Fruit fly (Drosophila melanogaster) whole organism, embryonic: ENCODE measurements around the gene Tbcd.

Experiments used
- Atf3 ChIP-seq: fragments of 200-800 bp; sonication (Bioruptor generic); optimal IDR thresholded peaks from 3 replicates; lab custom pipeline; 2016; ENCODE audit warnings: missing biosample characterization, missing genetic modification characterization
- Awh ChIP-seq: fragments of 200-800 bp; sonication (Bioruptor generic); IDR thresholded peaks from 2 replicates; pipeline ENCODE4, ENCODE4 v1.3.6; 2022; ENCODE audit warnings: missing biosample characterization, missing genetic modification characterization
- CG10274 ChIP-seq: fragments of 200-800 bp; sonication (Bioruptor generic); optimal IDR thresholded peaks from 3 replicates; lab custom pipeline; 2017; ENCODE audit warnings: missing biosample characterization, mild to moderate bottlenecking, missing genetic modification characterization
- CG10565 ChIP-seq: fragments of 200-800 bp; sonication (Bioruptor generic); optimal IDR thresholded peaks from 3 replicates; lab custom pipeline; 2016; ENCODE audit warnings: missing biosample characterization, mild to moderate bottlenecking, missing genetic modification characterization
- CG10959 ChIP-seq: fragments of 200-800 bp; sonication (Bioruptor generic); IDR thresholded peaks from 2 replicates; pipeline ENCODE4 v1.3.6; 2022; ENCODE audit warnings: missing biosample characterization, missing genetic modification characterization
- CG11247 ChIP-seq: fragments of 200-800 bp; sonication (Bioruptor generic); IDR thresholded peaks from 2 replicates; pipeline ENCODE4 v1.3.6; 2022; ENCODE audit warnings: missing biosample characterization, missing genetic modification characterization
- CG11696 ChIP-seq: fragments of 200-800 bp; sonication (Bioruptor generic); IDR thresholded peaks from 2 replicates; pipeline ENCODE4 v1.3.6; 2022; ENCODE audit warnings: missing biosample characterization, missing genetic modification characterization
- CG11723 ChIP-seq: fragments of 200-800 bp; sonication (Bioruptor generic); optimal IDR thresholded peaks from 2 replicates; lab custom pipeline; 2017; ENCODE audit warnings: missing biosample characterization, mild to moderate bottlenecking, missing genetic modification characterization
- CG12104 ChIP-seq: fragments of 200-800 bp; sonication (Bioruptor generic); optimal IDR thresholded peaks from 3 replicates; lab custom pipeline; 2016; ENCODE audit warnings: missing biosample characterization, missing genetic modification characterization
- CG1233 ChIP-seq: fragments of 200-800 bp; sonication (Bioruptor generic); optimal IDR thresholded peaks from 4 replicates; lab custom pipeline; 2018; ENCODE audit warnings: missing biosample characterization, mild to moderate bottlenecking, missing genetic modification characterization
- CG12744 ChIP-seq: fragments of 200-800 bp; sonication (Bioruptor generic); optimal IDR thresholded peaks from 2 replicates; lab custom pipeline; 2016; ENCODE audit warnings: missing biosample characterization, missing genetic modification characterization
- CG13287 ChIP-seq: fragments of 200-800 bp; sonication (Bioruptor generic); IDR thresholded peaks from 2 replicates; pipeline ENCODE4 v1.3.6; 2022; ENCODE audit warnings: missing biosample characterization, missing genetic modification characterization; ENCODE audit not compliant: partially characterized antibody
- CG13296 ChIP-seq: fragments of 200-800 bp; sonication (Bioruptor generic); optimal IDR thresholded peaks from 3 replicates; lab custom pipeline; 2018; ENCODE audit warnings: missing biosample characterization, mild to moderate bottlenecking, missing genetic modification characterization
- CG1529 ChIP-seq: fragments of 200-800 bp; sonication (Bioruptor generic); optimal IDR thresholded peaks from 3 replicates; lab custom pipeline; 2018; ENCODE audit warnings: missing biosample characterization, missing genetic modification characterization
- CG16779 ChIP-seq: fragments of 200-800 bp; sonication (Bioruptor generic); IDR thresholded peaks from 2 replicates; pipeline ENCODE4 v1.3.6; 2022; ENCODE audit warnings: missing biosample characterization, missing genetic modification characterization
- CG32772 ChIP-seq: fragments of 200-800 bp; sonication (Bioruptor generic); IDR thresholded peaks from 2 replicates; pipeline ENCODE4 v1.3.6; 2022; ENCODE audit warnings: missing biosample characterization, missing genetic modification characterization
- CG34422 ChIP-seq: fragments of 200-800 bp; sonication (Bioruptor generic); IDR thresholded peaks from 3 replicates; pipeline ENCODE4 v1.3.6; 2022; ENCODE audit warnings: missing biosample characterization, missing genetic modification characterization
- CG3847 ChIP-seq: fragments of 200-800 bp; sonication (Bioruptor generic); IDR thresholded peaks from 2 replicates; pipeline ENCODE4 v1.3.6; 2022; ENCODE audit warnings: missing biosample characterization, missing genetic modification characterization
- CG6791 ChIP-seq: fragments of 200-800 bp; sonication (Bioruptor generic); IDR thresholded peaks from 3 replicates; pipeline ENCODE4 v1.3.6; 2022; ENCODE audit warnings: missing biosample characterization, missing genetic modification characterization; ENCODE audit not compliant: partially characterized antibody
- CG6813 ChIP-seq: fragments of 200-800 bp; sonication (Bioruptor generic); optimal IDR thresholded peaks from 2 replicates; lab custom pipeline; 2017; ENCODE audit warnings: missing biosample characterization, missing genetic modification characterization, mild to moderate bottlenecking, moderate library complexity, missing genetic modification reagents
- CG7987 ChIP-seq: fragments of 200-800 bp; sonication (Bioruptor generic); optimal IDR thresholded peaks from 2 replicates; lab custom pipeline; 2018; ENCODE audit warnings: missing biosample characterization, mild to moderate bottlenecking, missing genetic modification characterization, moderate library complexity
- CG8478 ChIP-seq: fragments of >200 bp; optimal IDR thresholded peaks from 2 replicates; lab custom pipeline; 2018
- CTCF ChIP-seq: fragments of 200-800 bp; sonication (Bioruptor generic); optimal IDR thresholded peaks from 2 replicates; lab custom pipeline; 2017; ENCODE audit warnings: missing biosample characterization, mild to moderate bottlenecking, missing genetic modification characterization, moderate library complexity
- E2f1 ChIP-seq: fragments of 200-800 bp; sonication (Bioruptor generic); IDR thresholded peaks from 2 replicates; pipeline ENCODE4 v1.3.6; 2022; ENCODE audit warnings: missing biosample characterization, missing genetic modification characterization
- ERR ChIP-seq: fragments of 200-800 bp; sonication (Bioruptor generic); optimal IDR thresholded peaks from 2 replicates; lab custom pipeline; 2016; ENCODE audit warnings: missing biosample characterization, missing genetic modification characterization
- Fer1 ChIP-seq: fragments of 200-800 bp; sonication (Bioruptor generic); optimal IDR thresholded peaks from 2 replicates; lab custom pipeline; 2017; ENCODE audit warnings: missing biosample characterization, mild to moderate bottlenecking, missing genetic modification characterization
- HLHmδ ChIP-seq: fragments of 200-800 bp; sonication (Bioruptor generic); optimal IDR thresholded peaks from 2 replicates; lab custom pipeline; 2018; ENCODE audit warnings: missing biosample characterization, mild to moderate bottlenecking, missing genetic modification characterization, moderate library complexity
- MESR4 ChIP-seq: fragments of 200-800 bp; sonication (Bioruptor generic); optimal IDR thresholded peaks from 2 replicates; lab custom pipeline; 2018; ENCODE audit warnings: missing biosample characterization, mild to moderate bottlenecking, missing genetic modification characterization, moderate library complexity
- Pdp1 ChIP-seq, 2 experiments: fragments of 200-800 bp; sonication (Bioruptor generic); optimal IDR thresholded peaks; 3 replicates each; lab custom pipeline; 2016; ENCODE audit warnings: missing biosample characterization in 2 of 2, missing genetic modification characterization in 2 of 2, mild to moderate bottlenecking in 1 of 2, moderate library complexity in 1 of 2
- Ptx1 ChIP-seq: fragments of 200-800 bp; sonication (Bioruptor generic); IDR thresholded peaks from 2 replicates; pipeline ENCODE4 v1.3.6; 2022; ENCODE audit warnings: missing biosample characterization, missing genetic modification characterization
- bsh ChIP-seq, 2 experiments: fragments of 200-800 bp; sonication (Bioruptor generic); optimal IDR thresholded peaks; 2 replicates each; lab custom pipeline; 2017 to 2018; ENCODE audit warnings: mild to moderate bottlenecking in 2 of 2, missing biosample characterization in 2 of 2, missing genetic modification characterization in 2 of 2, moderate library complexity in 1 of 2
- chif ChIP-seq, 2 experiments: fragments of 200-800 bp; sonication (Bioruptor generic); optimal IDR thresholded peaks; 3 replicates each; lab custom pipeline; 2016; ENCODE audit warnings: missing biosample characterization in 2 of 2, missing genetic modification characterization in 2 of 2
- chn ChIP-seq: fragments of 200-800 bp; sonication (Bioruptor generic); optimal IDR thresholded peaks from 2 replicates; lab custom pipeline; 2016; ENCODE audit warnings: missing biosample characterization, missing genetic modification characterization
- crc ChIP-seq: fragments of 200-800 bp; sonication (Bioruptor generic); optimal IDR thresholded peaks from 2 replicates; lab custom pipeline; 2016; ENCODE audit warnings: missing biosample characterization, missing genetic modification characterization
- crp ChIP-seq, 2 experiments: fragments of 200-800 bp; sonication (Bioruptor generic); optimal IDR thresholded peaks; 2 replicates in 1 of 2; 3 replicates in 1 of 2; lab custom pipeline; 2017; ENCODE audit warnings: missing biosample characterization in 2 of 2, missing genetic modification characterization in 2 of 2, mild to moderate bottlenecking in 1 of 2, moderate library complexity in 1 of 2
- dimm ChIP-seq: fragments of 200-800 bp; sonication (Bioruptor generic); IDR thresholded peaks from 2 replicates; pipeline ENCODE4 v1.3.6; 2022; ENCODE audit warnings: missing biosample characterization, missing genetic modification characterization
- fd96Cb ChIP-seq: fragments of 200-800 bp; sonication (Bioruptor generic); optimal IDR thresholded peaks from 2 replicates; lab custom pipeline; 2018; ENCODE audit warnings: missing biosample characterization, mild to moderate bottlenecking, missing genetic modification characterization, moderate library complexity
- gcm ChIP-seq: fragments of 200-800 bp; sonication (Bioruptor generic); optimal IDR thresholded peaks from 2 replicates; lab custom pipeline; 2019; ENCODE audit warnings: missing biosample characterization, mild to moderate bottlenecking, missing genetic modification characterization, moderate library complexity
- inv ChIP-seq: fragments of 200-800 bp; sonication (Bioruptor generic); IDR thresholded peaks from 2 replicates; pipeline ENCODE4 v1.3.6; 2022; ENCODE audit warnings: missing biosample characterization, missing genetic modification characterization; ENCODE audit not compliant: partially characterized antibody
- lbe ChIP-seq: fragments of 200-800 bp; sonication (Bioruptor generic); optimal IDR thresholded peaks from 2 replicates; lab custom pipeline; 2016; ENCODE audit warnings: missing biosample characterization, mild to moderate bottlenecking, missing genetic modification characterization
- lilli ChIP-seq: fragments of 200-800 bp; sonication (Bioruptor generic); optimal IDR thresholded peaks from 3 replicates; lab custom pipeline; 2016; ENCODE audit warnings: missing biosample characterization, missing genetic modification characterization
- luna ChIP-seq: fragments of 200-800 bp; sonication (Bioruptor generic); optimal IDR thresholded peaks from 2 replicates; lab custom pipeline; 2016; ENCODE audit warnings: missing biosample characterization, missing genetic modification characterization
- nom ChIP-seq: fragments of 200-800 bp; sonication (Bioruptor generic); optimal IDR thresholded peaks from 2 replicates; lab custom pipeline; 2017; ENCODE audit warnings: missing biosample characterization, missing genetic modification characterization, mild to moderate bottlenecking, moderate library complexity, missing genetic modification reagents
- pho ChIP-seq: fragments of 200-800 bp; sonication (Bioruptor generic); optimal IDR thresholded peaks from 2 replicates; lab custom pipeline; 2016; ENCODE audit warnings: missing biosample characterization, missing genetic modification characterization
- prd ChIP-seq, 3 experiments: fragments of >200 bp in 2 of 3; fragments of 200-800 bp in 1 of 3; sonication (Bioruptor generic) in 1 of 3; optimal IDR thresholded peaks in 2 of 3; IDR thresholded peaks in 1 of 3; 2 replicates in 2 of 3; 3 replicates in 1 of 3; pipeline versions ENCODE4 v1.3.6 to Lab custom; 2017 to 2022; ENCODE audit warnings: missing biosample characterization in 1 of 3, missing genetic modification characterization in 1 of 3
- sd ChIP-seq: fragments of 200-800 bp; sonication (Bioruptor generic); optimal IDR thresholded peaks from 3 replicates; lab custom pipeline; 2018; ENCODE audit warnings: missing biosample characterization, mild to moderate bottlenecking, missing genetic modification characterization, moderate library complexity
- sqz ChIP-seq: fragments of 200-800 bp; sonication (Bioruptor generic); optimal IDR thresholded peaks from 3 replicates; lab custom pipeline; 2018; ENCODE audit warnings: missing biosample characterization, mild to moderate bottlenecking, missing genetic modification characterization
- tap ChIP-seq: fragments of 200-800 bp; optimal IDR thresholded peaks from 3 replicates; lab custom pipeline; 2019; ENCODE audit warnings: missing biosample characterization, mild to moderate bottlenecking, missing genetic modification characterization, moderate library complexity
- unpg ChIP-seq: fragments of 200-800 bp; sonication (Bioruptor generic); optimal IDR thresholded peaks from 3 replicates; lab custom pipeline; 2018; ENCODE audit warnings: missing biosample characterization, mild to moderate bottlenecking, missing genetic modification characterization, moderate library complexity
- vnd ChIP-seq: fragments of 200-800 bp; sonication (Bioruptor generic); IDR thresholded peaks from 3 replicates; pipeline ENCODE4 v1.3.6; 2022; ENCODE audit warnings: missing biosample characterization, missing genetic modification characterization; ENCODE audit not compliant: partially characterized antibody

Tbcd gene

DNA sequence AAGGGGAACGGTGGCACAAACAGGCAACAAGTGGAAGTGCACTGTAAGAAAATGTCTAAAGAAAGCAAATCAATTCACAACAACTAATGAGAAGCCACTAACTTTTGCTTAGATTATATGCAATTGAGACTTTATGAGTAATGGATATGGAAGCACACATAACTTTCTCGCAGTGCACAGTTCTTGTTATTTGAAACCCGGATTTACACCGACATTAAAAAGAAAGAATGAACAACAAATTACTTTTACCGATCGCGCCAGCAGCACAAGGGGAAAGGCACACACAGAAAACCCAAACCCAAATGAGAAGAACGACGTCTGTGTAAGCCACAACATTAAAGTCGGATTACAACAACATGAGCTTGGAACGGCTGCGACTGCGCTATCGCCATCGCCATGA is 41.8 kb downstream of the Tbcd start (continued):
- no peak for TF ChIP-seq prd (optimal IDR thresholded peaks at IDR 0.05; lab: Kevin White, UChicago)
- TF ChIP-seq prd (GFP tag; IDR thresholded peaks at IDR 0.05; lab: Robert Waterston, UW): peak; percentile 82
- no peak for TF ChIP-seq Fer1
- no peak for TF ChIP-seq CG13296 (GFP tag; lab: Kevin White, UChicago)
- TF ChIP-seq vnd: no peak
- TF ChIP-seq CG16779 (GFP tag; lab: Robert Waterston, UW): no peak
- 0 out of 2 replicates have a peak, but pooled peaks have one; percentile 23 for TF ChIP-seq CG3847
- peak; percentile 79 for TF ChIP-seq chn (GFP tag; lab: Kevin White, UChicago)
- peak; percentile 26 for TF ChIP-seq CG11723 (GFP tag; lab: Kevin White, UChicago)
- TF ChIP-seq chif (GFP tag; optimal IDR thresholded peaks at IDR 0.05; lab: Kevin White, UChicago): peak; percentile 50 to 89
- TF ChIP-seq Pdp1 (GFP tag; optimal IDR thresholded peaks at IDR 0.05; lab: Kevin White, UChicago): peak; percentile 69 to 72
- TF ChIP-seq lbe (GFP tag; lab: Kevin White, UChicago): peak; percentile 6
- TF ChIP-seq CTCF: no peak
- no peak for TF ChIP-seq HLHmδ (GFP tag; lab: Kevin White, UChicago)
- peak; percentile 56 for TF ChIP-seq lilli (GFP tag; lab: Kevin White, UChicago)
- TF ChIP-seq unpg (GFP tag; lab: Kevin White, UChicago): peak; percentile 73
- peak; percentile 66 for TF ChIP-seq Ptx1 (GFP tag; lab: Robert Waterston, UW)
- peak; percentile 71; the same call in 1 of the 2 replicates for TF ChIP-seq Awh (GFP tag; lab: Robert Waterston, UW)
- TF ChIP-seq crc: peak; percentile 6
- TF ChIP-seq CG12744 (GFP tag; lab: Kevin White, UChicago): no peak
- TF ChIP-seq CG8478 (lab: Kevin White, UChicago): no peak
- TF ChIP-seq CG32772 (GFP tag; lab: Robert Waterston, UW): peak; percentile 61; the same call in 1 of the 2 replicates
- peak; percentile 35 for TF ChIP-seq CG6813 (GFP tag; lab: Kevin White, UChicago)
- no peak for TF ChIP-seq sd (tag; lab: Kevin White, UChicago)
- peak; percentile 46; the same call in 1 of the 2 replicates for TF ChIP-seq E2f1 (GFP tag; lab: Robert Waterston, UW)
- no peak for TF ChIP-seq ERR (GFP tag; lab: Kevin White, UChicago)
- peak; percentile 76 for TF ChIP-seq fd96Cb
- peak; percentile 4 for TF ChIP-seq CG12104
- TF ChIP-seq sqz: peak; percentile 37
- no peak for TF ChIP-seq CG10274 (GFP tag; lab: Kevin White, UChicago)
- no peak for TF ChIP-seq pho
- no peak for TF ChIP-seq crp (GFP tag; optimal IDR thresholded peaks at IDR 0.05; lab: Kevin White, UChicago)
- peak; percentile 60 for TF ChIP-seq Atf3 (GFP tag; lab: Kevin White, UChicago)
- TF ChIP-seq CG1233 (GFP tag; lab: Kevin White, UChicago): peak; percentile 50
- TF ChIP-seq bsh (GFP tag; optimal IDR thresholded peaks at IDR 0.05; lab: Kevin White, UChicago): peak in 1 of 2 experiments; percentile 94
- no peak for TF ChIP-seq CG11247 (GFP tag; lab: Robert Waterston, UW)
- no peak for TF ChIP-seq CG6791 (GFP tag; lab: Robert Waterston, UW)
- TF ChIP-seq CG34422 (GFP tag; lab: Robert Waterston, UW): peak; percentile 69; the same call in 2 of the 3 replicates
- TF ChIP-seq dimm (GFP tag; lab: Robert Waterston, UW): no peak
- TF ChIP-seq CG13287 (GFP tag; lab: Robert Waterston, UW): no peak
- peak; percentile 4 for TF ChIP-seq tap (tag; lab: Kevin White, UChicago)
- TF ChIP-seq CG7987 (GFP tag; lab: Kevin White, UChicago): no peak
- TF ChIP-seq CG10959 (GFP tag; lab: Robert Waterston, UW): peak; percentile 87
- no peak for TF ChIP-seq inv (GFP tag; lab: Robert Waterston, UW)
- TF ChIP-seq CG1529 (GFP tag; lab: Kevin White, UChicago): peak; percentile 66
- no peak for TF ChIP-seq luna (GFP tag; lab: Kevin White, UChicago)
- TF ChIP-seq CG11696 (GFP tag; lab: Robert Waterston, UW): 0 out of 2 replicates have a peak, but pooled peaks have one; percentile 28
- TF ChIP-seq gcm: peak; percentile 74
- TF ChIP-seq nom (GFP tag; lab: Kevin White, UChicago): peak; percentile 10
- TF ChIP-seq CG10565 (GFP tag; lab: Kevin White, UChicago): no peak
- TF ChIP-seq MESR4 (GFP tag; lab: Kevin White, UChicago): no peak
